Fruit fly (Drosophila melanogaster): Measurements from ENCODE around the gene Acer.

Acer gene

DNA sequence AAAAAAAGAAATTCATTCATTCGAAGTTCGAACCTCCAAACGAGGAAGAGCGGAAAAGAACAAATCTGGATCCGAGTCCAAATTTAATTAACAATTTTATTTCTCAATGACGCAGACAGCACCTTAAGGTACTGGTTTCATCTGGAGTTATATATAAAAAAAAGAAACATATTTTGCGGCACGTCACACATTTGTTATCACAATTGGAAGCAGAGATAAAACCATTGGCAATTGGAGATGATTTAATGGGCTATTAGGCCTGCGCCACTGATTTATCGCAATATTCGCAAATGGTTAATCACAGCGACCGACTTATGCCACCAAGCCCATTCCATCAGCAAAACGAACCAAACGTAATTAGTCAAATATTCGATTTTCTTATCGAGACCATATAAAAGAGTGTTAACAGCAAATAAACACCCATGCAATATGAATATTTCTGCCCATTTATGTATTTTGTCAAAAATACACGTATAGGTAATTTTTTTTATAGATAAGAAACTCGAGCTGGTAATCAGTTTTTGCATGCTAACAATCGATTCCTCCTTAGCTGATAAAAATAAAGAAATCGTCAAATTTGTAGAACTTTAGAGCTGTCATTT lies 16.8 kb downstream of the Acer start:
- TF ChIP-seq lab (GFP tag; optimal IDR thresholded peaks at IDR 0.05) (peak; percentile 44), Xrp1 (GFP tag; IDR thresholded peaks at IDR 0.05) (0 out of 2 replicates have a peak, but pooled peaks have one; percentile 8), CG9609 (GFP tag; optimal IDR thresholded peaks at IDR 0.05) (no peak), exex (tag; optimal IDR thresholded peaks at IDR 0.05) (peak; percentile 76), Elba2 (GFP tag; optimal IDR thresholded peaks at IDR 0.05) (peak; percentile 73)

DNA sequence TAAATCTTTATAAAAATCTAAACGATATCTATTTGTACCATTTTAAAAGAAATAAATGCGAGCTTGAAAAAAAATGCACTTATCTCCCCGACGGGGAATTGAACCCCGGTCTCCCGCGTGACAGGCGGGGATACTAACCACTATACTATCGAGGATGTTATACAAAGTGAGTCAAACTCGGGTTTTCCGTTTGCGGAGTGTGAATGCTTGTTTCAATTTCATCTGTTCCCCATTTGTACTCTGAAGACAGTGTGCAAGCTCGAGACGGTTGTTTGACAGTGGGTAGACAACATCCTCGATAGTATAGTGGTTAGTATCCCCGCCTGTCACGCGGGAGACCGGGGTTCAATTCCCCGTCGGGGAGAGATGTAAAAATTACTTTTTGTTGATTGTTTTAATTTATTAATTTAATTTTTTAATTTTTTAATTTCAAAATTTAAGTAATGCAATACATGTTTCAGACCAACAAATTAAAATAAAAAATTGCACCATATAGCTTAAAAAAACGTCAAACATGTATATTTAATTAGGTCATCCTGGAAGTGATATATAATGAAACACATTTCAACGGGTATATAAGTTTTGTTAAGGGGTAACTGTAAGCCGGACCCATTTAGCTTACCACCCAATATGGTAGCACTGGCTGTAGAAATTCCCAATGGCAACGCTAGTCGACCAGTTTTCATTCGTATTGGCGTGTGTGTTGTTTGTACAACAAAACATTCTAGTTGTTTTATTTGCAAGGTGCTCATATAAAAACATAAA lies 19.9 kb downstream of the Acer start, which contains the start of gene Sema1a:
Sema1a (plus strand) TSS at position 679 of the 765 bp plus-strand sequence.
- peak; percentile 97 for TF ChIP-seq Elba2 (GFP tag; optimal IDR thresholded peaks at IDR 0.05)
- TF ChIP-seq Bteb2 (GFP tag; optimal IDR thresholded peaks at IDR 0.05), result peak; percentile 62
- TF ChIP-seq CG11504 (tag; optimal IDR thresholded peaks at IDR 0.05), result peak; percentile 82
- peak; percentile 35 for TF ChIP-seq Abd-B (GFP tag; optimal IDR thresholded peaks at IDR 0.05)
- TF ChIP-seq CG8388 (GFP tag; optimal IDR thresholded peaks at IDR 0.05), result peak; percentile 39
- TF ChIP-seq CG9609 (GFP tag; optimal IDR thresholded peaks at IDR 0.05), result peak; percentile 45
- no peak for TF ChIP-seq CG6654 (GFP tag; optimal IDR thresholded peaks at IDR 0.05)
- TF ChIP-seq CG7987 (GFP tag; optimal IDR thresholded peaks at IDR 0.05), result peak; percentile 43
- TF ChIP-seq CG15479 (GFP tag; optimal IDR thresholded peaks at IDR 0.05), result no peak
- TF ChIP-seq bowl (GFP tag; IDR thresholded peaks at IDR 0.05), result 0 out of 2 replicates have a peak, but pooled peaks have one; percentile 5
- peak; percentile 67 for TF ChIP-seq CG13624 (GFP tag; optimal IDR thresholded peaks at IDR 0.05)
- TF ChIP-seq zen (tag; optimal IDR thresholded peaks at IDR 0.05), result peak; percentile 22
- no peak for TF ChIP-seq dan (GFP tag; IDR thresholded peaks at IDR 0.05)
- peak; percentile 77 for TF ChIP-seq hbn (GFP tag; IDR thresholded peaks at IDR 0.05; ENCODE audit: partially characterized antibody)
- no peak for TF ChIP-seq CG7928 (GFP tag; optimal IDR thresholded peaks at IDR 0.05)
- TF ChIP-seq Fer2 (tag; optimal IDR thresholded peaks at IDR 0.05), result no peak
- peak; percentile 86 for TF ChIP-seq Opbp (GFP tag; IDR thresholded peaks at IDR 0.05; ENCODE audit: partially characterized antibody)
- peak; percentile 88 for TF ChIP-seq NfI (GFP tag; optimal IDR thresholded peaks at IDR 0.05)
- TF ChIP-seq cas (GFP tag; IDR thresholded peaks at IDR 0.05), result 0 out of 2 replicates have a peak, but pooled peaks have one; percentile 38
- peak; percentile 3 for TF ChIP-seq CG1529 (GFP tag; optimal IDR thresholded peaks at IDR 0.05)
- peak; percentile 95 for TF ChIP-seq pfk (GFP tag; optimal IDR thresholded peaks at IDR 0.05)
- no peak for TF ChIP-seq CG4854 (GFP tag; optimal IDR thresholded peaks at IDR 0.05)
- peak; percentile 68 for TF ChIP-seq lab (GFP tag; optimal IDR thresholded peaks at IDR 0.05)
- no peak for TF ChIP-seq CG16779 (GFP tag; IDR thresholded peaks at IDR 0.05)
- peak; percentile 34 for TF ChIP-seq chn (GFP tag; optimal IDR thresholded peaks at IDR 0.05)
- no peak; the same call in 1 of the 2 replicates for TF ChIP-seq gt (GFP tag; IDR thresholded peaks at IDR 0.05)
- peak; percentile 21 for TF ChIP-seq stwl (tag; optimal IDR thresholded peaks at IDR 0.05)
- TF ChIP-seq insv (GFP tag; optimal IDR thresholded peaks at IDR 0.05), result peak in 1 of 2 experiments; percentile 71
- peak; percentile 45; the same call in 2 of the 3 replicates for TF ChIP-seq CG17361 (GFP tag; IDR thresholded peaks at IDR 0.05)
- peak; percentile 54; the same call in 2 of the 3 replicates for TF ChIP-seq vnd (GFP tag; IDR thresholded peaks at IDR 0.05; ENCODE audit: partially characterized antibody)
- TF ChIP-seq slp2 (GFP tag; optimal IDR thresholded peaks at IDR 0.05), result no peak
- peak; percentile 72 for TF ChIP-seq Gug (GFP tag; IDR thresholded peaks at IDR 0.05)
- peak; percentile 58 for TF ChIP-seq Fer1 (GFP tag; optimal IDR thresholded peaks at IDR 0.05)
- TF ChIP-seq Scr (GFP tag; IDR thresholded peaks at IDR 0.05; ENCODE audit: partially characterized antibody), result peak; percentile 69
- TF ChIP-seq CG34224 (GFP tag; IDR thresholded peaks at IDR 0.05; ENCODE audit: partially characterized antibody), result peak; percentile 79
- TF ChIP-seq bab2 (GFP tag; optimal IDR thresholded peaks at IDR 0.05), result peak; percentile 15
- TF ChIP-seq PHDP (tag; optimal IDR thresholded peaks at IDR 0.05), result peak; percentile 39
- TF ChIP-seq CG7786 (GFP tag; optimal IDR thresholded peaks at IDR 0.05), result peak; percentile 33
- peak; percentile 24 for TF ChIP-seq eyg (GFP tag; optimal IDR thresholded peaks at IDR 0.05)
- TF ChIP-seq CG12155 (GFP tag; optimal IDR thresholded peaks at IDR 0.05), result peak; percentile 48
- TF ChIP-seq D19A (tag; optimal IDR thresholded peaks at IDR 0.05), result peak; percentile 88
- no peak for TF ChIP-seq pita (GFP tag; optimal IDR thresholded peaks at IDR 0.05)
- TF ChIP-seq Atf3 (GFP tag; optimal IDR thresholded peaks at IDR 0.05), result peak; percentile 20
